Worm (Caenorhabditis elegans): ENCODE results near the gene C04C3.4.

ce11 chrIV:3398078-3398477, 3.9 kb downstream of the C04C3.4 start:
- TF ChIP-seq lin-39 (tag; optimal IDR thresholded peaks at IDR 0.05) (no peak), lin-13 (GFP tag; optimal IDR thresholded peaks at IDR 0.05) (no peak), gmeb-1 (tag; optimal IDR thresholded peaks at IDR 0.05) (no peak), nhr-77 (tag; optimal IDR thresholded peaks at IDR 0.05) (no peak), ceh-16 (tag; optimal IDR thresholded peaks at IDR 0.05) (no peak), nhr-12 (tag; optimal IDR thresholded peaks at IDR 0.05) (no peak), unc-62 (GFP tag; optimal IDR thresholded peaks at IDR 0.05) (no peak), nhr-11 (tag; optimal IDR thresholded peaks at IDR 0.05) (no peak), snpc-4 (tag; optimal IDR thresholded peaks at IDR 0.05) (no peak), zag-1 (tag; optimal IDR thresholded peaks at IDR 0.05) (no peak)

Data from whole organism, L2 larva.